Worm (Caenorhabditis elegans) whole organism, L4 larva: ENCODE results near the gene F14D2.11.

Source experiments
- F49E8.2 ChIP-seq: sonication (generic microtip); optimal IDR thresholded peaks from 2 replicates; lab custom pipeline; 2016; ENCODE audit warnings: missing compliant biosample characterization, mild to moderate bottlenecking, missing genetic modification characterization, borderline replicate concordance
- hlh-30 ChIP-seq: sonication (generic microtip); optimal IDR thresholded peaks from 2 replicates; lab custom pipeline; 2017; ENCODE audit warnings: antibody characterized with exemption, mild to moderate bottlenecking, missing genetic modification characterization, missing compliant biosample characterization; ENCODE audit not compliant: insufficient read depth
- lim-7 ChIP-seq: fragments of 200-800 bp; sonication (Bioruptor generic); IDR thresholded peaks from 2 replicates; pipeline ENCODE4 v1.3.6; 2022; ENCODE audit warnings: missing genetic modification characterization, missing compliant biosample characterization
- lin-38 ChIP-seq: fragments of 200-800 bp; sonication (Bioruptor generic); IDR thresholded peaks from 2 replicates; pipeline ENCODE4 v1.3.6; 2022; ENCODE audit warnings: missing genetic modification reagents, missing genetic modification characterization, missing compliant biosample characterization

- TF ChIP-seq lim-7 (GFP tag; lab: Robert Waterston, UW) = no peak
- TF ChIP-seq hlh-30 (tag; lab: Kevin White, UChicago) = no peak
- TF ChIP-seq lin-38 = no peak
- no peak for TF ChIP-seq F49E8.2 (tag; lab: Kevin White, UChicago)
These were observed 25.2 kb upstream of the F14D2.11 start, which contains the start of gene Y49F6C.6 for ce11 chrII:3367100-3367499.
